Worm (Caenorhabditis elegans) whole organism, early embryonic: ENCODE measurements around the gene kel-10.

Experiments
- B0310.2 ChIP-seq: sonication (generic microtip); optimal IDR thresholded peaks from 2 replicates; lab custom pipeline; 2016; ENCODE audit warnings: mild to moderate bottlenecking, missing genetic modification characterization, missing compliant biosample characterization
- F13C5.2 ChIP-seq: sonication (generic microtip); optimal IDR thresholded peaks from 2 replicates; lab custom pipeline; 2017; ENCODE audit warnings: mild to moderate bottlenecking, missing genetic modification characterization, inconsistent platforms, missing compliant biosample characterization
- aly-1 ChIP-seq: sonication (generic microtip); optimal IDR thresholded peaks from 2 replicates; lab custom pipeline; 2016; ENCODE audit warnings: missing genetic modification characterization, missing compliant biosample characterization
- ama-1 ChIP-seq: fragments of 150-350 bp; optimal IDR thresholded peaks from 2 replicates; lab custom pipeline; 2014
- ceh-13 ChIP-seq: fragments of 200-800 bp; sonication (Bioruptor generic); optimal IDR thresholded peaks from 2 replicates; lab custom pipeline; 2018; ENCODE audit warnings: mild to moderate bottlenecking, missing genetic modification characterization, missing compliant biosample characterization
- ceh-36 ChIP-seq: sonication (generic microtip); optimal IDR thresholded peaks from 2 replicates; lab custom pipeline; 2016; ENCODE audit warnings: missing genetic modification characterization, inconsistent platforms, missing compliant biosample characterization
- ets-7 ChIP-seq: sonication (generic microtip); optimal IDR thresholded peaks from 2 replicates; lab custom pipeline; 2016; ENCODE audit warnings: missing genotype, missing genetic modification characterization, missing compliant biosample characterization
- flt-1 ChIP-seq: fragments of 200-800 bp; sonication (Bioruptor generic); IDR thresholded peaks from 2 replicates; pipeline ENCODE4 v1.3.6; 2022; ENCODE audit warnings: missing genetic modification characterization, missing compliant biosample characterization
- hmbx-1 ChIP-seq: sonication (generic microtip); optimal IDR thresholded peaks from 2 replicates; lab custom pipeline; 2016; ENCODE audit warnings: mild to moderate bottlenecking, missing genetic modification characterization, missing compliant biosample characterization
- hmg-4 ChIP-seq: fragments of 200-800 bp; sonication (Bioruptor generic); optimal IDR thresholded peaks from 2 replicates; lab custom pipeline; 2018; ENCODE audit warnings: mild to moderate bottlenecking, missing genetic modification characterization, missing compliant biosample characterization
- hnd-1 ChIP-seq: sonication (generic microtip); optimal IDR thresholded peaks from 2 replicates; lab custom pipeline; 2016; ENCODE audit warnings: missing genetic modification characterization, missing compliant biosample characterization
- pes-1 ChIP-seq: fragments of 200-800 bp; sonication (Bioruptor generic); IDR thresholded peaks from 2 replicates; pipeline ENCODE4 v1.3.6; 2022; ENCODE audit warnings: missing genetic modification reagents, missing genetic modification characterization, missing compliant biosample characterization
- scrt-1 ChIP-seq: fragments of 200-800 bp; sonication (Bioruptor generic); IDR thresholded peaks from 2 replicates; pipeline ENCODE4 v1.3.6; 2022; ENCODE audit warnings: missing genetic modification characterization, missing compliant biosample characterization
- sea-1 ChIP-seq: fragments of 200-800 bp; sonication (Bioruptor generic); conservative IDR thresholded peaks from 2 replicates; pipeline ENCODE4 v1.3.6; 2022; ENCODE audit warnings: missing genetic modification characterization, missing compliant biosample characterization
- tbx-11 ChIP-seq: fragments of 200-800 bp; sonication (Bioruptor generic); IDR thresholded peaks from 2 replicates; pipeline ENCODE4 v1.3.6; 2022; ENCODE audit warnings: missing genetic modification characterization, missing compliant biosample characterization
- tbx-37 ChIP-seq: fragments of 200-800 bp; sonication (Bioruptor generic); conservative IDR thresholded peaks from 2 replicates; pipeline ENCODE4 v1.3.6; 2022; ENCODE audit warnings: missing genetic modification reagents, missing genetic modification characterization, missing compliant biosample characterization
- tra-4 ChIP-seq: sonication (generic microtip); optimal IDR thresholded peaks from 2 replicates; lab custom pipeline; 2017; ENCODE audit warnings: missing genetic modification characterization, missing compliant biosample characterization

kel-10 gene

ce11 chrIII:10101352-10101751 lies at the start of gene kel-10:
TSS of gene kel-10 (minus strand) at chrIII:10101452.
- no peak for TF ChIP-seq tbx-37 (GFP tag; lab: Robert Waterston, UW)
- TF ChIP-seq ceh-36, result no peak
- no peak for TF ChIP-seq ets-7 (tag; lab: Kevin White, UChicago)
- no peak for TF ChIP-seq hnd-1 (tag; lab: Kevin White, UChicago)
- TF ChIP-seq tra-4 (tag; lab: Kevin White, UChicago), result no peak
- TF ChIP-seq aly-1, result no peak
- no peak for TF ChIP-seq F13C5.2 (tag; lab: Kevin White, UChicago)
- TF ChIP-seq B0310.2 (tag; lab: Kevin White, UChicago), result no peak
- TF ChIP-seq tbx-11 (GFP tag; lab: Robert Waterston, UW), result no peak
- no peak for TF ChIP-seq hmbx-1 (tag; lab: Kevin White, UChicago)
- TF ChIP-seq ama-1, result no peak
- no peak for TF ChIP-seq flt-1 (GFP tag; lab: Robert Waterston, UW)
- TF ChIP-seq scrt-1 (GFP tag; lab: Robert Waterston, UW), result no peak
- TF ChIP-seq ceh-13 (GFP tag; lab: Kevin White, UChicago), result no peak
- no peak for TF ChIP-seq sea-1 (GFP tag; lab: Robert Waterston, UW)
- no peak for TF ChIP-seq hmg-4 (GFP tag; lab: Kevin White, UChicago)
- no peak for TF ChIP-seq pes-1 (GFP tag; lab: Robert Waterston, UW)

- TF ChIP-seq aly-1, result no peak
- no peak for TF ChIP-seq tra-4 (tag; lab: Kevin White, UChicago)
- no peak for TF ChIP-seq B0310.2 (tag; lab: Kevin White, UChicago)
- no peak for TF ChIP-seq hnd-1 (tag; lab: Kevin White, UChicago)
- TF ChIP-seq tbx-37 (GFP tag; lab: Robert Waterston, UW), result no peak
- TF ChIP-seq flt-1 (GFP tag; lab: Robert Waterston, UW), result no peak
- no peak for TF ChIP-seq F13C5.2 (tag; lab: Kevin White, UChicago)
- TF ChIP-seq ets-7 (tag; lab: Kevin White, UChicago), result no peak
- TF ChIP-seq hmg-4 (GFP tag; lab: Kevin White, UChicago), result no peak
- no peak for TF ChIP-seq sea-1 (GFP tag; lab: Robert Waterston, UW)
- no peak for TF ChIP-seq tbx-11 (GFP tag; lab: Robert Waterston, UW)
- no peak for TF ChIP-seq ceh-36
Measured at ce11 chrIII:10150710-10151109, 49.5 kb upstream of the kel-10 start.

- TF ChIP-seq hmbx-1 (tag; lab: Kevin White, UChicago) (no peak), sea-1 (GFP tag; lab: Robert Waterston, UW) (no peak), ceh-13 (GFP tag; lab: Kevin White, UChicago) (no peak), flt-1 (GFP tag; lab: Robert Waterston, UW) (no peak), ceh-36 (no peak), B0310.2 (tag; lab: Kevin White, UChicago) (no peak), hmg-4 (GFP tag; lab: Kevin White, UChicago) (no peak), tbx-11 (GFP tag; lab: Robert Waterston, UW) (no peak), tra-4 (tag; lab: Kevin White, UChicago) (no peak), pes-1 (GFP tag; lab: Robert Waterston, UW) (no peak), tbx-37 (GFP tag; lab: Robert Waterston, UW) (no peak), ets-7 (tag; lab: Kevin White, UChicago) (no peak), ama-1 (no peak), F13C5.2 (tag; lab: Kevin White, UChicago) (no peak)
Measured at ce11 chrIII:10149910-10150309, 48.7 kb upstream of the kel-10 start.

- TF ChIP-seq hmbx-1 (tag; lab: Kevin White, UChicago) (no peak), ceh-36 (no peak), aly-1 (no peak), B0310.2 (tag; lab: Kevin White, UChicago) (no peak), ama-1 (no peak), pes-1 (GFP tag; lab: Robert Waterston, UW) (no peak), hmg-4 (GFP tag; lab: Kevin White, UChicago) (no peak), F13C5.2 (tag; lab: Kevin White, UChicago) (no peak), tbx-37 (GFP tag; lab: Robert Waterston, UW) (no peak), tbx-11 (GFP tag; lab: Robert Waterston, UW) (no peak), tra-4 (tag; lab: Kevin White, UChicago) (no peak)
Measured at ce11 chrIII:10146701-10147100, 45.4 kb upstream of the kel-10 start, which contains the start of gene K08E5.1. TSS of gene K08E5.1 (minus strand) at chrIII:10146801.

ce11 chrIII:10140732-10141131 lies 39.5 kb upstream of the kel-10 start, which contains the start of gene K08E5.6:
TSS of gene K08E5.6 (plus strand) at chrIII:10141032.
- no peak for TF ChIP-seq ceh-36
- TF ChIP-seq aly-1, result no peak
- TF ChIP-seq ama-1, result no peak
- TF ChIP-seq pes-1 (GFP tag; lab: Robert Waterston, UW), result no peak
- TF ChIP-seq scrt-1 (GFP tag; lab: Robert Waterston, UW), result no peak
- no peak for TF ChIP-seq sea-1 (GFP tag; lab: Robert Waterston, UW)
- no peak for TF ChIP-seq flt-1 (GFP tag; lab: Robert Waterston, UW)
- no peak for TF ChIP-seq hmg-4 (GFP tag; lab: Kevin White, UChicago)
- TF ChIP-seq ets-7 (tag; lab: Kevin White, UChicago), result no peak
- no peak for TF ChIP-seq tra-4 (tag; lab: Kevin White, UChicago)
- TF ChIP-seq B0310.2 (tag; lab: Kevin White, UChicago), result no peak
- no peak for TF ChIP-seq F13C5.2 (tag; lab: Kevin White, UChicago)
- no peak for TF ChIP-seq tbx-11 (GFP tag; lab: Robert Waterston, UW)
- no peak for TF ChIP-seq hnd-1 (tag; lab: Kevin White, UChicago)
- TF ChIP-seq ceh-13 (GFP tag; lab: Kevin White, UChicago), result no peak
- TF ChIP-seq tbx-37 (GFP tag; lab: Robert Waterston, UW), result no peak
- TF ChIP-seq hmbx-1 (tag; lab: Kevin White, UChicago), result no peak

ce11 chrIII:10136778-10137177 lies 35.5 kb upstream of the kel-10 start, which contains the start of gene ZK1128.7:
TSS of gene ZK1128.7 (plus strand) at chrIII:10137006.
- TF ChIP-seq ceh-36 (no peak), hnd-1 (tag; lab: Kevin White, UChicago) (no peak), ceh-13 (GFP tag; lab: Kevin White, UChicago) (no peak), F13C5.2 (tag; lab: Kevin White, UChicago) (no peak), hmg-4 (GFP tag; lab: Kevin White, UChicago) (no peak), tra-4 (tag; lab: Kevin White, UChicago) (no peak), ama-1 (no peak), B0310.2 (tag; lab: Kevin White, UChicago) (no peak), ets-7 (tag; lab: Kevin White, UChicago) (no peak), hmbx-1 (tag; lab: Kevin White, UChicago) (no peak)
